Worm (Caenorhabditis elegans) whole organism, late embryonic: ENCODE measurements around the gene F11D11.3.

Experiments used
- ceh-2 ChIP-seq: sonication (generic microtip); optimal IDR thresholded peaks from 2 replicates; lab custom pipeline; 2016; ENCODE audit warnings: missing genotype, missing genetic modification characterization, missing compliant biosample characterization
- madf-2 ChIP-seq: sonication (generic microtip); optimal IDR thresholded peaks from 2 replicates; lab custom pipeline; 2017; ENCODE audit warnings: missing genetic modification characterization, missing compliant biosample characterization
- nhr-11 ChIP-seq: fragments of 150-350 bp; optimal IDR thresholded peaks from 2 replicates; lab custom pipeline; 2014; ENCODE audit warnings: missing biosample characterization, missing genetic modification characterization
- odd-2 ChIP-seq: sonication (generic microtip); optimal IDR thresholded peaks from 2 replicates; lab custom pipeline; 2017; ENCODE audit warnings: antibody characterized with exemption, mild to moderate bottlenecking, missing genetic modification characterization, missing compliant biosample characterization
- pag-3 ChIP-seq: sonication (generic microtip); optimal IDR thresholded peaks from 2 replicates; lab custom pipeline; 2016; ENCODE audit warnings: missing compliant biosample characterization, missing genetic modification characterization, borderline replicate concordance
- rnt-1 ChIP-seq: sonication (generic microtip); optimal IDR thresholded peaks from 2 replicates; lab custom pipeline; 2016; ENCODE audit warnings: missing genetic modification characterization, missing compliant biosample characterization

- TF ChIP-seq ceh-2 (tag; lab: Kevin White, UChicago) (no peak), odd-2 (tag; lab: Kevin White, UChicago) (no peak), nhr-11 (tag; lab: Kevin White, UChicago) (no peak), madf-2 (no peak), pag-3 (tag; lab: Kevin White, UChicago) (no peak), rnt-1 (tag; lab: Kevin White, UChicago) (no peak)
Observed at ce11 chrV:18776245-18776737, 16.2 kb upstream of the F11D11.3 start, which contains the start of gene Y17D7B.4.
